Worm (Caenorhabditis elegans): ENCODE results near the gene F19G12.4.

- no peak for TF ChIP-seq zfh-2 (GFP tag; conservative IDR thresholded peaks at IDR 0.05)
- TF ChIP-seq lin-26 (GFP tag; IDR thresholded peaks at IDR 0.05): no peak
- TF ChIP-seq ekl-4 (GFP tag; IDR thresholded peaks at IDR 0.05): no peak
- TF ChIP-seq dpl-1 (GFP tag; optimal IDR thresholded peaks at IDR 0.05): no peak
- TF ChIP-seq him-1 (tag; optimal IDR thresholded peaks at IDR 0.05): no peak
- no peak for TF ChIP-seq ama-1 (optimal IDR thresholded peaks at IDR 0.05)
- no peak for TF ChIP-seq ama-1 (GFP tag; optimal IDR thresholded peaks at IDR 0.05)
- no peak for TF ChIP-seq ccch-3 (GFP tag; optimal IDR thresholded peaks at IDR 0.05)
- no peak for TF ChIP-seq C17E4.6 (GFP tag; IDR thresholded peaks at IDR 0.05)
- no peak for TF ChIP-seq pha-4 (tag; optimal IDR thresholded peaks at IDR 0.05)
- no peak for TF ChIP-seq unc-130 (GFP tag; optimal IDR thresholded peaks at IDR 0.05)
- no peak for TF ChIP-seq efl-1 (GFP tag; optimal IDR thresholded peaks at IDR 0.05)
- no peak for TF ChIP-seq pbrm-1 (GFP tag; IDR thresholded peaks at IDR 0.05)
- TF ChIP-seq Y56A3A.18 (GFP tag; IDR thresholded peaks at IDR 0.05): no peak
Measured at ce11 chrX:1371688-1372087, 45.4 kb upstream of the F19G12.4 start, which contains the start of gene fbxa-190.
